Fruit fly (Drosophila melanogaster) S2 (cell line): Measurements from ENCODE around the gene grsm.

Experiments used
- CG8478 ChIP-seq: fragments of >200 bp; optimal IDR thresholded peaks from 2 replicates; lab custom pipeline; 2018
- CTCF ChIP-seq, 2 experiments: fragments of >200 bp; optimal IDR thresholded peaks; 2 replicates each; lab custom pipeline; 2018

dm6 chr3R:13009595-13009994 is 42.1 kb upstream of the grsm start, which contains the start of gene CG11656:
- TF ChIP-seq CTCF (optimal IDR thresholded peaks at IDR 0.05; lab: Kevin White, UChicago) (no peak), CG8478 (lab: Kevin White, UChicago) (no peak)
